Fruit fly (Drosophila melanogaster): ENCODE results near the gene PolrMT.

The PolrMT gene

dm6 chr2L:1144371-1145360 is 36.5 kb upstream of the PolrMT start (continued):
- TF ChIP-seq tgo (GFP tag; IDR thresholded peaks at IDR 0.05) (peak; percentile 49; the same call in 2 of the 3 replicates), z (GFP tag; IDR thresholded peaks at IDR 0.05) (no peak), CG10654 (GFP tag; optimal IDR thresholded peaks at IDR 0.05) (no peak), CG34224 (GFP tag; IDR thresholded peaks at IDR 0.05; ENCODE audit: partially characterized antibody) (no peak), CG4404 (GFP tag; IDR thresholded peaks at IDR 0.05) (0 out of 2 replicates have a peak, but pooled peaks have one; percentile 27), pan (optimal IDR thresholded peaks at IDR 0.05) (no peak), pan (GFP tag; optimal IDR thresholded peaks at IDR 0.05 in 1 of 2, IDR thresholded peaks at IDR 0.05 in 1 of 2) (peak in 1 of 2 experiments; percentile 40), CG10147 (GFP tag; optimal IDR thresholded peaks at IDR 0.05) (peak; percentile 57), CG9797 (GFP tag; optimal IDR thresholded peaks at IDR 0.05) (no peak), Dad (GFP tag; optimal IDR thresholded peaks at IDR 0.05) (peak; percentile 9), MTF-1 (GFP tag; optimal IDR thresholded peaks at IDR 0.05; ENCODE audit: borderline replicate concordance) (no peak), sna (GFP tag; IDR thresholded peaks at IDR 0.05; ENCODE audit: partially characterized antibody) (no peak), fd102C (GFP tag; optimal IDR thresholded peaks at IDR 0.05) (no peak), Lpt (GFP tag; optimal IDR thresholded peaks at IDR 0.05) (no peak), inv (GFP tag; IDR thresholded peaks at IDR 0.05; ENCODE audit: partially characterized antibody) (no peak), Hr3 (GFP tag; optimal IDR thresholded peaks at IDR 0.05) (peak; percentile 39), dysf (GFP tag; IDR thresholded peaks at IDR 0.05) (0 out of 3 replicates have a peak, but pooled peaks have one; percentile 40), CG12942 (GFP tag; optimal IDR thresholded peaks at IDR 0.05) (peak; percentile 2), CG12391 (tag; optimal IDR thresholded peaks at IDR 0.05) (peak; percentile 70), Xbp1 (GFP tag; optimal IDR thresholded peaks at IDR 0.05) (peak; percentile 56), lola (GFP tag; optimal IDR thresholded peaks at IDR 0.05) (peak in 1 of 3 experiments; percentile 31), CG31365 (tag; optimal IDR thresholded peaks at IDR 0.05) (no peak), CG34376 (GFP tag; optimal IDR thresholded peaks at IDR 0.05) (no peak), Ets65A (GFP tag) (peak; percentile 92), gsb-n (tag; optimal IDR thresholded peaks at IDR 0.05) (peak; percentile 18), CG18476 (GFP tag; optimal IDR thresholded peaks at IDR 0.05) (no peak), so (GFP tag; IDR thresholded peaks at IDR 0.05) (no peak), CG12769 (tag; optimal IDR thresholded peaks at IDR 0.05) (peak; percentile 79), dati (GFP tag; IDR thresholded peaks at IDR 0.05) (no peak), B-H1 (GFP tag; IDR thresholded peaks at IDR 0.05) (no peak), CG17361 (GFP tag; IDR thresholded peaks at IDR 0.05) (peak; percentile 51; the same call in 2 of the 3 replicates), hbn (GFP tag; IDR thresholded peaks at IDR 0.05; ENCODE audit: partially characterized antibody) (no peak), CG9817 (tag; optimal IDR thresholded peaks at IDR 0.05) (peak; percentile 54), ara (GFP tag; IDR thresholded peaks at IDR 0.05) (no peak), jing (GFP tag; optimal IDR thresholded peaks at IDR 0.05) (peak; percentile 28), emc (GFP tag; optimal IDR thresholded peaks at IDR 0.05) (no peak), tio (GFP tag; optimal IDR thresholded peaks at IDR 0.05) (no peak), bab2 (GFP tag; optimal IDR thresholded peaks at IDR 0.05) (peak; percentile 36), lilli (GFP tag; optimal IDR thresholded peaks at IDR 0.05) (peak; percentile 64), CG11723 (GFP tag; optimal IDR thresholded peaks at IDR 0.05) (no peak), disco-r (GFP tag; optimal IDR thresholded peaks at IDR 0.05) (no peak), CG8359 (GFP tag; optimal IDR thresholded peaks at IDR 0.05; ENCODE audit: borderline replicate concordance) (peak; percentile 21), CG6813 (GFP tag; optimal IDR thresholded peaks at IDR 0.05) (no peak), CG1647 (GFP tag; optimal IDR thresholded peaks at IDR 0.05) (no peak), abd-A (tag; optimal IDR thresholded peaks at IDR 0.05) (no peak), dimm (GFP tag; IDR thresholded peaks at IDR 0.05) (no peak), otp (GFP tag; IDR thresholded peaks at IDR 0.05) (no peak), H2.0 (GFP tag; IDR thresholded peaks at IDR 0.05) (no peak)
